Worm (Caenorhabditis elegans) whole organism, L3 larva: ENCODE results near the gene jud-4.

ENCODE experiments used
- R02D3.7 ChIP-seq: fragments of 150-350 bp; optimal IDR thresholded peaks from 2 replicates; lab custom pipeline; 2014; ENCODE audit warnings: missing biosample characterization, missing genetic modification characterization
- ceh-9 ChIP-seq: sonication (generic microtip); optimal IDR thresholded peaks from 2 replicates; lab custom pipeline; 2018; ENCODE audit warnings: missing biosample characterization, missing genetic modification characterization
- egl-27 ChIP-seq: sonication (generic microtip); optimal IDR thresholded peaks from 4 replicates; lab custom pipeline; 2017; ENCODE audit warnings: missing biosample characterization, missing genetic modification reagents, missing genetic modification characterization
- nhr-25 ChIP-seq: sonication (generic microtip); optimal IDR thresholded peaks from 2 replicates; lab custom pipeline; 2017; ENCODE audit warnings: missing biosample characterization, missing genetic modification characterization
- nhr-28 ChIP-seq: fragments of 150-350 bp; optimal IDR thresholded peaks from 2 replicates; lab custom pipeline; 2014; ENCODE audit warnings: missing biosample characterization, missing genetic modification characterization
- nhr-76 ChIP-seq: fragments of 150-350 bp; sonication (generic microtip); optimal IDR thresholded peaks from 5 replicates; lab custom pipeline; 2014; ENCODE audit warnings: missing biosample characterization, missing genetic modification characterization
- nhr-77 ChIP-seq: fragments of 150-350 bp; optimal IDR thresholded peaks from 2 replicates; lab custom pipeline; 2014; ENCODE audit warnings: missing biosample characterization, missing genetic modification characterization
- pha-4 ChIP-seq: fragments of 150-350 bp; optimal IDR thresholded peaks from 2 replicates; lab custom pipeline; 2014; ENCODE audit warnings: missing biosample characterization, missing genetic modification reagents, missing genetic modification characterization
- sea-2 ChIP-seq: fragments of 150-350 bp; sonication (generic microtip); optimal IDR thresholded peaks from 4 replicates; lab custom pipeline; 2014; ENCODE audit warnings: missing biosample characterization, missing genetic modification reagents, missing genetic modification characterization
- ztf-11 ChIP-seq: fragments of 150-350 bp; optimal IDR thresholded peaks from 2 replicates; lab custom pipeline; 2014; ENCODE audit warnings: missing biosample characterization, missing genetic modification characterization

- TF ChIP-seq ceh-9 (tag; lab: Kevin White, UChicago) (no peak), nhr-76 (no peak), nhr-77 (tag; lab: Kevin White, UChicago) (no peak), R02D3.7 (no peak), sea-2 (GFP tag; lab: Kevin White, UChicago) (no peak), pha-4 (no peak), nhr-25 (no peak), nhr-28 (tag; lab: Kevin White, UChicago) (no peak), ztf-11 (tag; lab: Kevin White, UChicago) (no peak), egl-27 (tag; lab: Kevin White, UChicago) (no peak)
These were observed 19.8 kb upstream of the jud-4 start for ce11 chrX:15264149-15264548.
